Worm (Caenorhabditis elegans) whole organism, L4 larva: ENCODE results near the gene EGAP1.5.

Experiments used
- F44E2.7 ChIP-seq: fragments of 200-800 bp; sonication (Bioruptor generic); IDR thresholded peaks from 2 replicates; pipeline ENCODE4 v2.1.2; 2022; ENCODE audit warnings: missing genetic modification characterization, missing compliant biosample characterization
- F49E8.2 ChIP-seq: sonication (generic microtip); optimal IDR thresholded peaks from 2 replicates; lab custom pipeline; 2016; ENCODE audit warnings: missing compliant biosample characterization, mild to moderate bottlenecking, missing genetic modification characterization, borderline replicate concordance
- T26A8.4 ChIP-seq: fragments of 200-800 bp; sonication (Bioruptor generic); IDR thresholded peaks from 2 replicates; pipeline ENCODE4 v1.3.6; 2022; ENCODE audit warnings: missing genetic modification characterization, missing compliant biosample characterization
- Y48G9A.11 ChIP-seq: fragments of 200-800 bp; sonication (Bioruptor generic); IDR thresholded peaks from 2 replicates; pipeline ENCODE4 v1.3.6; 2022; ENCODE audit warnings: missing genetic modification reagents, missing genetic modification characterization, missing compliant biosample characterization
- Y75B8A.6 ChIP-seq: fragments of 200-800 bp; sonication (Bioruptor generic); IDR thresholded peaks from 2 replicates; pipeline ENCODE4 v1.3.6; 2022; ENCODE audit warnings: missing genetic modification reagents, missing genetic modification characterization, missing compliant biosample characterization
- ZK546.5 ChIP-seq, 2 experiments: sonication (generic microtip); optimal IDR thresholded peaks; 2 replicates each; lab custom pipeline; 2017; ENCODE audit warnings: missing biosample characterization in 2 of 2, missing genetic modification characterization in 2 of 2
- aly-2 ChIP-seq: sonication (generic microtip); optimal IDR thresholded peaks from 2 replicates; lab custom pipeline; 2018; ENCODE audit warnings: missing biosample characterization, missing genetic modification characterization
- ama-1 ChIP-seq: fragments of 150-350 bp; optimal IDR thresholded peaks from 2 replicates; lab custom pipeline; 2014; ENCODE audit warnings: inconsistent platforms, mixed read lengths
- ceh-62 ChIP-seq: sonication (generic microtip); optimal IDR thresholded peaks from 2 replicates; lab custom pipeline; 2017; ENCODE audit warnings: missing biosample characterization, missing genetic modification characterization
- ces-1 ChIP-seq: fragments of 150-350 bp; sonication (generic microtip); optimal IDR thresholded peaks from 4 replicates; lab custom pipeline; 2014; ENCODE audit warnings: missing biosample characterization, missing genetic modification reagents, missing genetic modification characterization
- ctbp-1 ChIP-seq: fragments of 200-800 bp; sonication (Bioruptor generic); IDR thresholded peaks from 2 replicates; pipeline ENCODE4 v1.3.6; 2022; ENCODE audit warnings: missing genetic modification reagents, missing genetic modification characterization, missing compliant biosample characterization
- daf-16 ChIP-seq, 3 experiments: sonication (generic microtip); optimal IDR thresholded peaks; 2 replicates each; lab custom pipeline; 2016 to 2017; ENCODE audit warnings: missing genetic modification characterization in 3 of 3, missing genetic modification reagents in 3 of 3, mild to moderate bottlenecking in 2 of 3, missing compliant biosample characterization in 2 of 3, missing biosample characterization in 1 of 3, moderate library complexity in 1 of 3
- dmd-8 ChIP-seq: fragments of 200-800 bp; sonication (Bioruptor generic); IDR thresholded peaks from 2 replicates; pipeline ENCODE4 v1.3.6; 2022; ENCODE audit warnings: missing genetic modification characterization, missing compliant biosample characterization
- dmd-9 ChIP-seq: fragments of 200-800 bp; sonication (Bioruptor generic); IDR thresholded peaks from 2 replicates; pipeline ENCODE4 v1.3.6; 2022; ENCODE audit warnings: missing genetic modification reagents, missing genetic modification characterization, missing compliant biosample characterization
- dpl-1 ChIP-seq: fragments of 150-350 bp; optimal IDR thresholded peaks from 2 replicates; lab custom pipeline; 2014; ENCODE audit warnings: missing biosample characterization, missing genetic modification reagents, missing genetic modification characterization
- egl-27 ChIP-seq: sonication (generic microtip); optimal IDR thresholded peaks from 3 replicates; lab custom pipeline; 2017; ENCODE audit warnings: missing biosample characterization, missing genetic modification reagents, missing genetic modification characterization
- egl-43 ChIP-seq: fragments of 200-800 bp; sonication (Bioruptor generic); IDR thresholded peaks from 2 replicates; pipeline ENCODE4 v1.3.6; 2022; ENCODE audit warnings: missing genetic modification reagents, missing genetic modification characterization, missing compliant biosample characterization
- fkh-10 ChIP-seq: fragments of 150-350 bp; optimal IDR thresholded peaks from 2 replicates; lab custom pipeline; 2014; ENCODE audit warnings: missing biosample characterization, missing genetic modification reagents, missing genetic modification characterization
- fos-1 ChIP-seq: fragments of 150-350 bp; optimal IDR thresholded peaks from 2 replicates; lab custom pipeline; 2014; ENCODE audit warnings: missing biosample characterization, missing genetic modification characterization
- hmg-1.1 ChIP-seq: fragments of 200-800 bp; sonication (Bioruptor generic); IDR thresholded peaks from 2 replicates; pipeline ENCODE4 v1.3.6; 2022; ENCODE audit warnings: missing genetic modification reagents, missing genetic modification characterization, missing compliant biosample characterization
- lim-7 ChIP-seq: fragments of 200-800 bp; sonication (Bioruptor generic); IDR thresholded peaks from 2 replicates; pipeline ENCODE4 v1.3.6; 2022; ENCODE audit warnings: missing genetic modification characterization, missing compliant biosample characterization
- lin-15B ChIP-seq: fragments of 150-350 bp; sonication (generic microtip); optimal IDR thresholded peaks from 3 replicates; lab custom pipeline; 2014; ENCODE audit warnings: missing biosample characterization, missing genetic modification characterization
- lin-29 ChIP-seq: fragments of 200-800 bp; sonication (Bioruptor generic); IDR thresholded peaks from 2 replicates; pipeline ENCODE4 v1.3.6; 2022; ENCODE audit warnings: missing genetic modification reagents, missing genetic modification characterization, missing compliant biosample characterization
- lir-3 ChIP-seq: sonication (generic microtip); optimal IDR thresholded peaks from 2 replicates; lab custom pipeline; 2016; ENCODE audit warnings: mild to moderate bottlenecking, missing genetic modification characterization, missing compliant biosample characterization
- lsy-2 ChIP-seq, 2 experiments: fragments of 150-350 bp in 1 of 2; sonication (generic microtip) in 1 of 2; optimal IDR thresholded peaks; 2 replicates each; lab custom pipeline; 2014 to 2017; ENCODE audit warnings: missing biosample characterization in 2 of 2, missing genetic modification characterization in 2 of 2
- madf-5 ChIP-seq, 2 experiments: fragments of 200-800 bp; sonication (Bioruptor generic); IDR thresholded peaks; 2 replicates each; pipeline ENCODE4 v1.3.6; 2022; ENCODE audit warnings: missing compliant biosample characterization in 2 of 2, missing genetic modification characterization in 2 of 2
- mdl-1 ChIP-seq, 2 experiments: fragments of 150-350 bp in 1 of 2; sonication (generic microtip) in 1 of 2; optimal IDR thresholded peaks; 2 replicates each; lab custom pipeline; 2014 to 2017; ENCODE audit warnings: missing biosample characterization in 2 of 2, missing genetic modification characterization in 2 of 2
- mdt-29 ChIP-seq: fragments of 200-800 bp; sonication (Bioruptor generic); IDR thresholded peaks from 2 replicates; pipeline ENCODE4 v1.3.6; 2022; ENCODE audit warnings: missing genetic modification reagents, missing genetic modification characterization, missing compliant biosample characterization
- mep-1 ChIP-seq: fragments of 150-350 bp; sonication (generic microtip); optimal IDR thresholded peaks from 3 replicates; lab custom pipeline; 2014; ENCODE audit warnings: missing biosample characterization, missing genetic modification characterization
- mxl-2 ChIP-seq: fragments of 200-800 bp; sonication (Bioruptor generic); conservative IDR thresholded peaks from 2 replicates; pipeline ENCODE4 v1.3.6; 2022; ENCODE audit warnings: missing genetic modification reagents, missing genetic modification characterization, missing compliant biosample characterization
- mxl-3 ChIP-seq: fragments of 200-800 bp; sonication (Bioruptor generic); optimal IDR thresholded peaks from 2 replicates; lab custom pipeline; 2018; ENCODE audit warnings: mild to moderate bottlenecking, missing genetic modification characterization, missing compliant biosample characterization
- nhr-10 ChIP-seq: fragments of 150-350 bp; optimal IDR thresholded peaks from 2 replicates; lab custom pipeline; 2014; ENCODE audit warnings: missing biosample characterization, missing genetic modification characterization
- nhr-102 ChIP-seq: sonication (generic microtip); optimal IDR thresholded peaks from 2 replicates; lab custom pipeline; 2016; ENCODE audit warnings: mild to moderate bottlenecking, missing genetic modification characterization, moderate library complexity, missing compliant biosample characterization
- nhr-111 ChIP-seq: fragments of 200-800 bp; sonication (Bioruptor generic); optimal IDR thresholded peaks from 2 replicates; lab custom pipeline; 2018; ENCODE audit warnings: mild to moderate bottlenecking, missing genetic modification characterization, missing compliant biosample characterization
- nhr-25 ChIP-seq: sonication (generic microtip); optimal IDR thresholded peaks from 2 replicates; lab custom pipeline; 2017; ENCODE audit warnings: missing genetic modification characterization, mild to moderate bottlenecking, missing compliant biosample characterization, antibody characterized with exemption, moderate library complexity, borderline replicate concordance; ENCODE audit not compliant: insufficient read depth
- nhr-28 ChIP-seq: fragments of 150-350 bp; optimal IDR thresholded peaks from 2 replicates; lab custom pipeline; 2014; ENCODE audit warnings: missing biosample characterization, missing genetic modification characterization
- nhr-42 ChIP-seq: fragments of 200-800 bp; sonication (Bioruptor generic); IDR thresholded peaks from 2 replicates; pipeline ENCODE4 v1.3.6; 2022; ENCODE audit warnings: missing genetic modification characterization, missing compliant biosample characterization
- nhr-48 ChIP-seq: sonication (generic microtip); optimal IDR thresholded peaks from 2 replicates; lab custom pipeline; 2016; ENCODE audit warnings: mild to moderate bottlenecking, missing genetic modification characterization, missing compliant biosample characterization
- nhr-76 ChIP-seq: fragments of 150-350 bp; optimal IDR thresholded peaks from 2 replicates; lab custom pipeline; 2014; ENCODE audit warnings: missing biosample characterization, missing genetic modification characterization
- sdz-12 ChIP-seq: fragments of 200-800 bp; sonication (Bioruptor generic); optimal IDR thresholded peaks from 2 replicates; lab custom pipeline; 2018; ENCODE audit warnings: mild to moderate bottlenecking, missing genetic modification characterization, missing compliant biosample characterization
- set-16 ChIP-seq: fragments of 200-800 bp; sonication (Bioruptor generic); IDR thresholded peaks from 2 replicates; pipeline ENCODE4 v1.3.6; 2022; ENCODE audit warnings: missing genetic modification reagents, missing genetic modification characterization, missing compliant biosample characterization
- snpc-1.2 ChIP-seq: fragments of 200-800 bp; sonication (Bioruptor generic); IDR thresholded peaks from 2 replicates; pipeline ENCODE4 v1.3.6; 2022; ENCODE audit warnings: missing genetic modification reagents, missing genetic modification characterization, missing compliant biosample characterization
- spr-1 ChIP-seq: sonication (generic microtip); optimal IDR thresholded peaks from 2 replicates; lab custom pipeline; 2016; ENCODE audit warnings: mild to moderate bottlenecking, missing genetic modification characterization, missing compliant biosample characterization
- tra-1 ChIP-seq: fragments of 200-800 bp; sonication (Bioruptor generic); IDR thresholded peaks from 2 replicates; pipeline ENCODE4 v1.3.6; 2022; ENCODE audit warnings: missing genetic modification reagents, missing genetic modification characterization, missing compliant biosample characterization
- unc-39 ChIP-seq: sonication (generic microtip); optimal IDR thresholded peaks from 2 replicates; lab custom pipeline; 2017; ENCODE audit warnings: missing biosample characterization, missing genetic modification characterization
- unc-62 ChIP-seq, 3 experiments: fragments of 150-350 bp in 1 of 3; sonication (generic microtip); optimal IDR thresholded peaks in 2 of 3; peaks in 1 of 3; 1 replicate in 1 of 3; 2 replicates in 2 of 3; lab custom pipeline; 2014 to 2017; ENCODE audit warnings: missing biosample characterization in 3 of 3, missing genetic modification characterization in 3 of 3, missing genetic modification reagents in 3 of 3, missing genotype in 1 of 3
- zag-1 ChIP-seq: fragments of 150-350 bp; optimal IDR thresholded peaks from 2 replicates; lab custom pipeline; 2014; ENCODE audit warnings: missing biosample characterization, missing genetic modification characterization
- zfp-2 ChIP-seq: sonication (generic microtip); optimal IDR thresholded peaks from 2 replicates; lab custom pipeline; 2016; ENCODE audit warnings: mild to moderate bottlenecking, missing genetic modification characterization, missing compliant biosample characterization
- zfp-3 ChIP-seq: fragments of 200-800 bp; sonication (Bioruptor generic); conservative IDR thresholded peaks from 2 replicates; pipeline ENCODE4 v1.3.6; 2022; ENCODE audit warnings: missing genetic modification reagents, missing genetic modification characterization, missing compliant biosample characterization
- zip-2 ChIP-seq: fragments of 150-350 bp; optimal IDR thresholded peaks from 2 replicates; lab custom pipeline; 2014; ENCODE audit warnings: missing biosample characterization, missing genetic modification characterization
- ztf-7 ChIP-seq: fragments of 150-350 bp; optimal IDR thresholded peaks from 2 replicates; lab custom pipeline; 2014; ENCODE audit warnings: missing biosample characterization, missing genetic modification characterization

The EGAP1.5 gene

ce11 chrIII:5938790-5939452 is 7.4 kb downstream of the EGAP1.5 start (continued):
- no peak for TF ChIP-seq daf-16 (GFP tag; optimal IDR thresholded peaks at IDR 0.05; lab: Kevin White, UChicago)
- TF ChIP-seq daf-16 (tag; optimal IDR thresholded peaks at IDR 0.05; lab: Kevin White, UChicago) = peak; percentile 78
- no peak for TF ChIP-seq F44E2.7 (GFP tag; lab: Robert Waterston, UW)
- TF ChIP-seq ceh-62 (tag; lab: Kevin White, UChicago) = no peak
- TF ChIP-seq mep-1 (tag; lab: Kevin White, UChicago) = no peak
- no peak for TF ChIP-seq snpc-1.2
- TF ChIP-seq mxl-3 (GFP tag; lab: Kevin White, UChicago) = no peak
- no peak for TF ChIP-seq ZK546.5 (tag; optimal IDR thresholded peaks at IDR 0.05; lab: Kevin White, UChicago)
- TF ChIP-seq T26A8.4 = no peak
- TF ChIP-seq nhr-10 = no peak
- no peak for TF ChIP-seq nhr-102 (tag; lab: Kevin White, UChicago)
- no peak for TF ChIP-seq lir-3 (tag; lab: Kevin White, UChicago)
- no peak for TF ChIP-seq zip-2 (tag; lab: Kevin White, UChicago)
- TF ChIP-seq dmd-9 (GFP tag; lab: Robert Waterston, UW) = no peak
- no peak for TF ChIP-seq sdz-12 (GFP tag; lab: Kevin White, UChicago)
- TF ChIP-seq zag-1 (tag; lab: Kevin White, UChicago) = no peak
- TF ChIP-seq ctbp-1 = no peak
- no peak for TF ChIP-seq lin-15B
- TF ChIP-seq mxl-2 (GFP tag; lab: Robert Waterston, UW) = no peak
- TF ChIP-seq ama-1 (lab: Kevin White, UChicago) = no peak
- TF ChIP-seq egl-43 (GFP tag; lab: Robert Waterston, UW) = no peak
- TF ChIP-seq lsy-2 (tag; optimal IDR thresholded peaks at IDR 0.05; lab: Kevin White, UChicago) = no peak
- TF ChIP-seq nhr-28 (tag; lab: Kevin White, UChicago) = no peak
- TF ChIP-seq dpl-1 (GFP tag; lab: Kevin White, UChicago) = no peak
- no peak for TF ChIP-seq mdt-29 (GFP tag; lab: Robert Waterston, UW)
- no peak for TF ChIP-seq set-16
- TF ChIP-seq aly-2 (tag; lab: Kevin White, UChicago) = no peak
- no peak for TF ChIP-seq ces-1 (GFP tag; lab: Kevin White, UChicago)
- TF ChIP-seq zfp-2 (tag; lab: Kevin White, UChicago) = no peak
- TF ChIP-seq unc-39 (tag; lab: Kevin White, UChicago) = no peak
- TF ChIP-seq nhr-42 (GFP tag; lab: Robert Waterston, UW) = no peak
- TF ChIP-seq dmd-8 = no peak
- no peak for TF ChIP-seq zfp-3 (GFP tag; lab: Robert Waterston, UW)
- peak; percentile 57; the same call in 1 of the 2 replicates for TF ChIP-seq Y48G9A.11 (GFP tag; lab: Robert Waterston, UW)
- no peak for TF ChIP-seq nhr-111
- no peak for TF ChIP-seq fkh-10 (GFP tag; lab: Kevin White, UChicago)
- TF ChIP-seq hmg-1.1 (GFP tag; lab: Robert Waterston, UW) = no peak
- TF ChIP-seq nhr-48 (tag; lab: Kevin White, UChicago) = no peak
- no peak for TF ChIP-seq unc-62 (GFP tag; optimal IDR thresholded peaks at IDR 0.05 in 1 of 2; lab: Kevin White, UChicago)
- no peak for TF ChIP-seq unc-62 (tag; optimal IDR thresholded peaks at IDR 0.05; lab: Kevin White, UChicago)
- no peak for TF ChIP-seq lim-7 (GFP tag; lab: Robert Waterston, UW)
- TF ChIP-seq Y75B8A.6 (GFP tag; lab: Robert Waterston, UW) = no peak
- no peak for TF ChIP-seq nhr-25 (tag; lab: Kevin White, UChicago)
- no peak for TF ChIP-seq madf-5 (GFP tag; IDR thresholded peaks at IDR 0.05; lab: Robert Waterston, UW)
- no peak for TF ChIP-seq ztf-7 (tag; lab: Kevin White, UChicago)
- TF ChIP-seq nhr-76 (tag; lab: Kevin White, UChicago) = no peak
- 0 out of 2 replicates have a peak, but pooled peaks have one; percentile 13 for TF ChIP-seq tra-1 (GFP tag; lab: Robert Waterston, UW)
- no peak for TF ChIP-seq fos-1 (tag; lab: Kevin White, UChicago)
- TF ChIP-seq lin-29 (GFP tag; lab: Robert Waterston, UW) = no peak
- no peak for TF ChIP-seq mdl-1 (tag; optimal IDR thresholded peaks at IDR 0.05; lab: Kevin White, UChicago)
- TF ChIP-seq spr-1 = no peak
- no peak for TF ChIP-seq egl-27 (tag; lab: Kevin White, UChicago)
- no peak for TF ChIP-seq F49E8.2
